Worm (Caenorhabditis elegans) whole organism, L2 larva: ENCODE results near the gene arp-11.
"Not testable (repeated sequence)": the region's sequence is repeated elsewhere in the genome, so short reads cannot be mapped to it uniquely, and the experiment has no call there.

Experiments used
- aly-2 ChIP-seq: fragments of 150-350 bp; optimal IDR thresholded peaks from 2 replicates; lab custom pipeline; 2014; ENCODE audit warnings: missing biosample characterization, missing genetic modification characterization
- ama-1 ChIP-seq: fragments of 150-350 bp; optimal IDR thresholded peaks from 2 replicates; lab custom pipeline; 2018; ENCODE audit warnings: inconsistent platforms
- egl-27 ChIP-seq: sonication (generic microtip); optimal IDR thresholded peaks from 3 replicates; lab custom pipeline; 2017; ENCODE audit warnings: missing biosample characterization, missing genetic modification reagents, missing genetic modification characterization
- lsy-2 ChIP-seq, 2 experiments: fragments of 150-350 bp in 1 of 2; sonication (generic microtip) in 1 of 2; optimal IDR thresholded peaks; 2 replicates each; lab custom pipeline; 2014 to 2017; ENCODE audit warnings: missing biosample characterization in 2 of 2, missing genetic modification characterization in 2 of 2
- mdl-1 ChIP-seq, 2 experiments: fragments of 150-350 bp in 1 of 2; sonication (generic microtip) in 1 of 2; optimal IDR thresholded peaks; 2 replicates each; lab custom pipeline; 2017; ENCODE audit warnings: missing biosample characterization in 2 of 2, missing genetic modification characterization in 2 of 2
- nhr-129 ChIP-seq: fragments of 150-350 bp; optimal IDR thresholded peaks from 2 replicates; lab custom pipeline; 2014; ENCODE audit warnings: missing biosample characterization, missing genetic modification characterization
- nhr-23 ChIP-seq: fragments of 150-350 bp; optimal IDR thresholded peaks from 2 replicates; lab custom pipeline; 2014; ENCODE audit warnings: missing biosample characterization, missing genetic modification reagents, missing genetic modification characterization
- nhr-6 ChIP-seq: fragments of 150-350 bp; optimal IDR thresholded peaks from 2 replicates; lab custom pipeline; 2014; ENCODE audit warnings: missing biosample characterization, missing genetic modification characterization
- snpc-4 ChIP-seq: fragments of 150-350 bp; optimal IDR thresholded peaks from 2 replicates; lab custom pipeline; 2014; ENCODE audit warnings: missing biosample characterization, missing genetic modification characterization

ce11 chrIV:7948290-7948689 is 46.2 kb upstream of the arp-11 start, which contains the start of gene mcm-3AP:
- TF ChIP-seq egl-27 (tag; lab: Kevin White, UChicago); snpc-4 (tag; lab: Kevin White, UChicago); ama-1 (lab: Kevin White, UChicago); nhr-23 (tag; lab: Kevin White, UChicago); mdl-1 (tag; optimal IDR thresholded peaks at IDR 0.05; lab: Kevin White, UChicago); nhr-129 (tag; lab: Kevin White, UChicago); nhr-6 (tag; lab: Kevin White, UChicago); aly-2 (tag; lab: Kevin White, UChicago): not testable (repeated sequence)
- peak in 1 of 2 experiments; percentile 63 for TF ChIP-seq lsy-2 (tag; optimal IDR thresholded peaks at IDR 0.05; lab: Kevin White, UChicago)
